Worm (Caenorhabditis elegans): ENCODE results near the gene T05A8.8.

DNA sequence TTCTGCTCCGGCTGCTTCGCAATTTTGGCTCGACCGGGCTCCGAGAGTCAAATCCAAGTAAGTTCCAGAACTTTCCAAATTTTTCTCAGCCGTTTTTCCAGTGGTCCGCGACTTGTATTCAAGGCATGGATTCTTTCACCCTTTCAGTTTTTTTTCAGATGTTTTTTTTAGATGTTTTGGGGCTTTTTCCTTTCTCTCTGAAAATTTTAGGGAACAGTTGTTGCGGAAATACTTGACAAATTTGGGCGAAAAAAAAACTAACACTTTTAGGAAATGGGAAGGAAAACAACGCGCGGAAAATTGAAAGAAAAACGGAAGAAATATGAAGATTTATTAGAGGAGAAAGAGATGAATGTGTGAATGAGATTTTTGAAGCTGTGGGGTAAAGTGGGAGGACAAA is 10.9 kb upstream of the T05A8.8 start, which contains the start of the genes T05A8.11 and nep-2:
- TF ChIP-seq ama-1 (optimal IDR thresholded peaks at IDR 0.05) (no peak), pes-1 (GFP tag; IDR thresholded peaks at IDR 0.05) (no peak), ceh-13 (GFP tag; optimal IDR thresholded peaks at IDR 0.05) (no peak), aly-1 (tag; optimal IDR thresholded peaks at IDR 0.05) (no peak), ceh-36 (tag; optimal IDR thresholded peaks at IDR 0.05) (no peak), sea-1 (GFP tag; conservative IDR thresholded peaks at IDR 0.05) (no peak), hnd-1 (tag; optimal IDR thresholded peaks at IDR 0.05) (no peak), ets-7 (tag; optimal IDR thresholded peaks at IDR 0.05) (no peak), B0310.2 (tag; optimal IDR thresholded peaks at IDR 0.05) (no peak), scrt-1 (GFP tag; IDR thresholded peaks at IDR 0.05) (no peak), flt-1 (GFP tag; IDR thresholded peaks at IDR 0.05) (no peak), tbx-37 (GFP tag; conservative IDR thresholded peaks at IDR 0.05) (no peak), hmbx-1 (tag; optimal IDR thresholded peaks at IDR 0.05) (no peak)

All from whole organism, early embryonic.